Worm (Caenorhabditis elegans): Measurements from ENCODE around the gene T27F7.12.

T27F7.12 gene

DNA sequence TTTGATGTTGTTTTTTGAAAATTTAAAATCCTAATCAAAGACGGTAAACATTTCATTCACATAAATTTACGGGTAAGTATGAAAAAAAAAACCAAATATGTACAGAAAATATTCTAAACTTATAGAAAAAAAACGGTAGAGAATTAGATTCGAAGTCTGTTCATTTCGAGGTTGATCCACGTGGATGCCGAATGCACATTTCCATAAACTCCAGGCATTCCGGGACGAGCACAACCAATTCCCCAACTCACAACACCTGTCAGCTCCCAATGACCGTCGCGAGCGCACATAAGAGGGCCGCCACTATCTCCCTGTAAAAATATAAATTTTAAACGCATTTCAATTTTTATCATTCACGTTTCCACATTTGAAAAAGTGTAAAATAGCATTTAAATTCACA is 41.8 kb upstream of the T27F7.12 start:
- no peak for TF ChIP-seq mxl-2 (GFP tag; conservative IDR thresholded peaks at IDR 0.05)
- 0 out of 2 replicates have a peak, but pooled peaks have one; percentile 7 for TF ChIP-seq arid-1 (GFP tag; conservative IDR thresholded peaks at IDR 0.05)
- no peak for TF ChIP-seq dmd-6 (GFP tag; IDR thresholded peaks at IDR 0.05)
- peak; percentile 22 for TF ChIP-seq duxl-1 (tag; optimal IDR thresholded peaks at IDR 0.05; ENCODE audit: poor library complexity)
- no peak for TF ChIP-seq lim-7 (GFP tag; IDR thresholded peaks at IDR 0.05)
- TF ChIP-seq lin-38 (GFP tag; IDR thresholded peaks at IDR 0.05), result peak; percentile 39
- TF ChIP-seq Y48G9A.11 (GFP tag; IDR thresholded peaks at IDR 0.05), result peak; percentile 43; the same call in 1 of the 2 replicates

DNA sequence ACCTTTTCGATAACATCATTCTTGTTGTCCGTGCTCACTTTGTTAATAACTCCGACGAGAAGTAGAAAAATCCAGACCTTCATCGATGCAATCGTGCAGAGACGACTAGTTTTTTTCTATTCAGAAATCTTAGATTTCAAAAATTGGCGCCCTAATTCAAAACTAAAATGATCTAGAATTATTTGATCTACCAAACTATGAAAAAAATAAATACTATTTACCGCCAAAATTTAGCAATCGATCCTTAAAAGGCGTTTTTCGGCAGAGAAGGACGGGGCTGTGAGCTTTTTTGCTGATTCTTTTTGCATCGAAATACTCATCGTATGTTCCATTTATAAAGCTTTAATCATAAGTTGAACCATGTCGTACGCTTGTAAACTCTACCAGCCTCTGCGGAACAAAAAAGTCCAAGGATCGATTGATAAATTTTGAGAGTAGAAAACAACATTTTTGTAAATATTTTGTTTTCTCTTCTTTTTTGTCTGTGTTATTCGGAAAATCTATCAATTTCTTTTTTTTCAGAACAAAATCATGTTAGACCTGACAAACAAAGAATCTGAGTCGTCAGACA is 40.4 kb upstream of the T27F7.12 start, which contains the start of the genes try-1 and zyg-12:
Gene try-1, minus strand, starts transcription at position 148 of the 571 bp plus-strand sequence.
Gene zyg-12, plus strand, starts transcription at position 521 of the 571 bp plus-strand sequence.
- TF ChIP-seq Y48G9A.11 (GFP tag; IDR thresholded peaks at IDR 0.05) (no peak), nhr-77 (tag; optimal IDR thresholded peaks at IDR 0.05) (no peak), lin-15B (tag; optimal IDR thresholded peaks at IDR 0.05) (no peak), php-3 (GFP tag; IDR thresholded peaks at IDR 0.05) (no peak), lin-1 (GFP tag; IDR thresholded peaks at IDR 0.05) (no peak), unc-130 (GFP tag; optimal IDR thresholded peaks at IDR 0.05) (no peak), lin-38 (GFP tag; IDR thresholded peaks at IDR 0.05) (peak; percentile 42; the same call in 1 of the 2 replicates), ctbp-1 (GFP tag; IDR thresholded peaks at IDR 0.05) (no peak), Y105C5A.15 (GFP tag; IDR thresholded peaks at IDR 0.05) (no peak)

DNA sequence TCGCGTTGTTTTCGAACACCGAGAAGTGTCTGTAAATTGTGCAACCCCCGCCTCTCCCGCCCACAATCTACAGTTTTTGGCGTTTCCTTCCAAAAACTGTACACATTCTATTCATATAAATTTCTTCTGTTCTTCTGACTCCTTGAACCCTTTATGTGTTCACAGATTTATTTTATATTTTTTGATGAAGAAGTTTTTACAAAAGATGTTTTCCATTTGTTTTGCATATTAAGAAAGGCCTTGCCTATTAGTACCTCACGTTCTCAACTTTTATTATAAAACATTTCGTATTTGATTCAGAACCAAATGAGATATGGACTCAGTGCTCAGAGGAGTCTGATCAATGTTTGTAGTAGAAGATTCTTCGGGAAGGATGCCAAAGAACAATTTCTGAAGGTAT is 36.6 kb upstream of the T27F7.12 start, which contains the start of gene ndx-3:
Gene ndx-3, plus strand, starts transcription at position 301 of the 400 bp plus-strand sequence.
- TF ChIP-seq snpc-1.2 (GFP tag; IDR thresholded peaks at IDR 0.05), result no peak
- no peak for TF ChIP-seq ztf-11 (tag; optimal IDR thresholded peaks at IDR 0.05)
- no peak for TF ChIP-seq jun-1 (tag; optimal IDR thresholded peaks at IDR 0.05)
- no peak for TF ChIP-seq dpl-1 (GFP tag; optimal IDR thresholded peaks at IDR 0.05)
- no peak for TF ChIP-seq cey-2 (tag; optimal IDR thresholded peaks at IDR 0.05; ENCODE audit: borderline replicate concordance, insufficient read depth)
- no peak for TF ChIP-seq vab-7 (GFP tag; IDR thresholded peaks at IDR 0.05)
- no peak for TF ChIP-seq nhr-76 (tag; optimal IDR thresholded peaks at IDR 0.05)
- TF ChIP-seq ceh-28 (tag; optimal IDR thresholded peaks at IDR 0.05), result no peak
- no peak for TF ChIP-seq egl-27 (tag; optimal IDR thresholded peaks at IDR 0.05)
- no peak for TF ChIP-seq lin-15B (tag; optimal IDR thresholded peaks at IDR 0.05)
- TF ChIP-seq F44E2.7 (GFP tag; IDR thresholded peaks at IDR 0.05), result no peak
- no peak for TF ChIP-seq hlh-11 (tag; optimal IDR thresholded peaks at IDR 0.05)
- TF ChIP-seq ceh-82 (tag; optimal IDR thresholded peaks at IDR 0.05), result no peak
- TF ChIP-seq Y75B8A.6 (GFP tag; IDR thresholded peaks at IDR 0.05), result no peak
- TF ChIP-seq ZK546.5 (tag; optimal IDR thresholded peaks at IDR 0.05), result no peak
- no peak for TF ChIP-seq ceh-62 (tag; optimal IDR thresholded peaks at IDR 0.05)
- no peak for TF ChIP-seq rbr-2 (tag; optimal IDR thresholded peaks at IDR 0.05)

DNA sequence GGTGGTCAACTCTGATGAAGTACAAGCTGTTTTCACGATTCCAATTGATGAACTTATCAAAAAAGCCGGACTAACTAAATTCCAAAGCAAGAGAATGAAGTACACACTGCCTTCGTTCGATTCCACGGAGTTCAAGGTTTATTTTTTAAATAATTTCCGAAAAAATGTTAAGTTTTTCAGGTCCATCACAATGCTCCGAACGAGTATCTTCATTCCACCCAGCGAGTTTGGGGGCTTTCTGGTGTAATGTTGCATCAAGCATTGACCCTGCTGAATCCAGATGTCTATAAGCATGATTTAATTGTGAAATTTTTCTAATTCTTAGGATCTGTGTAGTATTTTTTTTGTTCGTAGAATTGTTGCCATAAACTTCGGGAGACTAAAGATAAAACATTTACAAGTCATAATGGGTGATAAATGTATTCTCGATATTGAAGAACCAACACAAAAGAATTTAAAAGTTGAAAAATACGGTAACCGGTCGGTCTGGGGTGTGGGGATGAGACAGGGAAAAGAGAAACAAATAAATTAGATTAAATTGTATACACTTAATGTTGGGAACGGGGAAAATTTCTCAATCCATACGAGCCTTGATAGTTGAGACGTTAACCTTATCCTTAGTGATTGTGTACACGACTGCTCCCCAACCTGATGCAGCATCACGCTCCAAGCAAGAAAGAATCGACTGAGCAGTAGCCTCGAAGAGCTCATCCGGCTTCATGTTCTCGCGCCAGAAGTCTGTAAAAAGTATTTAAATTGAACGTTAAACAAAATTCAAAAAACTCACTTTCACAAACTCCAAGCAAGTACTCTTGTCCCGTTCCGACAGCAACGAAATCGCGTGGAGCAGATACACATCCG is 35.6 kb upstream of the T27F7.12 start:
- TF ChIP-seq tag-97 (GFP tag; IDR thresholded peaks at IDR 0.05) (no peak), unc-62 (GFP tag; optimal IDR thresholded peaks at IDR 0.05 in 1 of 2) (peak in 1 of 2 experiments; percentile 62), unc-62 (tag; optimal IDR thresholded peaks at IDR 0.05) (no peak), snpc-1.2 (GFP tag; IDR thresholded peaks at IDR 0.05) (peak; percentile 25; the same call in 1 of the 2 replicates), nhr-76 (tag; optimal IDR thresholded peaks at IDR 0.05) (no peak), lin-38 (GFP tag; IDR thresholded peaks at IDR 0.05) (peak; percentile 54), aha-1 (tag) (peak; percentile 94)

All from whole organism, L4 larva.